Worm (Caenorhabditis elegans) whole organism, late embryonic: ENCODE measurements around the gene Y70C5B.2.

Experiments used
- ceh-9 ChIP-seq: sonication (generic microtip); optimal IDR thresholded peaks from 2 replicates; lab custom pipeline; 2016; ENCODE audit warnings: mild to moderate bottlenecking, missing genetic modification characterization, inconsistent platforms, missing compliant biosample characterization
- elt-2 ChIP-seq: sonication (generic microtip); optimal IDR thresholded peaks from 2 replicates; lab custom pipeline; 2016; ENCODE audit warnings: missing genetic modification reagents, missing genetic modification characterization, missing compliant biosample characterization
- elt-4 ChIP-seq: sonication (generic microtip); optimal IDR thresholded peaks from 2 replicates; lab custom pipeline; 2016; ENCODE audit warnings: missing genetic modification characterization, missing compliant biosample characterization
- fkh-10 ChIP-seq: fragments of 150-350 bp; optimal IDR thresholded peaks from 2 replicates; lab custom pipeline; 2014; ENCODE audit warnings: missing biosample characterization, missing genetic modification reagents, missing genetic modification characterization
- npax-4 ChIP-seq: sonication (generic microtip); optimal IDR thresholded peaks from 2 replicates; lab custom pipeline; 2016; ENCODE audit warnings: missing genetic modification characterization, missing compliant biosample characterization
- zip-5 ChIP-seq: sonication (generic microtip); optimal IDR thresholded peaks from 2 replicates; lab custom pipeline; 2016; ENCODE audit warnings: missing genetic modification characterization, missing compliant biosample characterization

DNA sequence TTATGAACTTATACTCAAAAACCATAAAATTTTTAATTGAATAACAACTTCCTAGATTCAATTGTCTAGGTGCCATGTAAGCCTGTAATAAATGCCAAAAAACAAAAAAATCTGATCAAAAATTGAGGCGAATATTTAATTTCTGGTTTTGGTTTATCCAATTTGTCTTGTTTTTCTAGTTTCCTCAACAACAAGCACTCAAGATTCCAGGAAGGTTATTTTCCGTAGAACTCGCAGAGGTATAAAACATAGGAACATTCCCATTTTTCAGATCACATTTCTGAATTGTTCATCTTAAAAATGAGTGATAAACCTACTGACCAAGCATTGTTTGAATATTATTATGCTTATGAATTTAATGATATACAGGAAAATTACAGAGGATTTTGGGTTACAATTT, 36.5 kb upstream of the Y70C5B.2 start, which contains the start of gene srw-41:
- TF ChIP-seq fkh-10 (GFP tag; lab: Kevin White, UChicago) (no peak), ceh-9 (tag; lab: Kevin White, UChicago) (no peak), elt-2 (tag; lab: Kevin White, UChicago) (no peak), npax-4 (no peak), elt-4 (tag; lab: Kevin White, UChicago) (no peak), zip-5 (tag; lab: Kevin White, UChicago) (no peak)
